Worm (Caenorhabditis elegans) whole organism, L4 larva: ENCODE data around the gene esyt-2.

Experiments
- fkh-10 ChIP-seq: fragments of 150-350 bp; optimal IDR thresholded peaks from 2 replicates; lab custom pipeline; 2014; ENCODE audit warnings: missing biosample characterization, missing genetic modification reagents, missing genetic modification characterization
- nhr-237 ChIP-seq: sonication (generic microtip); optimal IDR thresholded peaks from 2 replicates; lab custom pipeline; 2017; ENCODE audit warnings: missing biosample characterization, missing genetic modification characterization
- unc-39 ChIP-seq: sonication (generic microtip); optimal IDR thresholded peaks from 2 replicates; lab custom pipeline; 2017; ENCODE audit warnings: missing biosample characterization, missing genetic modification characterization

DNA sequence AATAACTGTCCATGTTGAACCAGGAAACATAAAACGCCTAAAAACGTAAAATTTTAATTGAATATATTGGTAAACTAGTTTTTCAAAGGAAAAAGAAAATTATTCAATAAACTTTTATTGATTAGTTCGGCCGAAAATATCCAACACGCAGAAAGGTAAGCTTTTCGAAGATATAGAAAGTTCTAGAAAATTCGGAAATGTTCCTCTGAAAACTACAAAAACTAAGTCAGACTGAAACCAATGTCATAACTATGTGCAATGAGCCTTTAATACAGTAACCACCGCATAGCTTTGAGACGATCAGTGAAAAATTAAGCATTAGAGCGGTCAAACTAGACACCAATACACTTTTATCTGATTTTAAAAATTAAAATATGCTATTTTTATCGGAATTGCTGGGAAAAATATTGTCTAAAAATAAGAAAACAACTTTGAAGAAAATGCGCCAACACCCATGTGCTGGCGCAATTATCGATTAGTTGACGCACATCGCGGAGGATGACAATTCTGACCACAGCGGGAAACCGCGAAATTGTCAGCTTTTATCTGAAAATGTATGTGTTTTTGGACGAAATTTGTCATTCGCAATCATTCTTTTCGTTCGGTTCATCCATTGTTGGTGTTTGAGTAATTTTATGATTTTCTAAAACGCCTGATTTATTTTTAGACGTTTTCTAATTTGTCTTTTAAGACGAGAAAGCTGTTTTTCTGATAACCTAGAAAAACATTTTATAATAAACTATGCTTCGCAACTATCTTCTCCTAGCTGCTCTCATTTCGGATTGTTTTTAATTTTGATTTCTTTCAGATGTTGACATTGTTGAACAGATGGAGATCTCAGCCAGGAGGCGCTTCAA, 32.2 kb downstream of the esyt-2 start, which contains the start of the genes C23G10.7 and rpn-2:
- TF ChIP-seq unc-39 (tag; lab: Kevin White, UChicago) (no peak), fkh-10 (GFP tag; lab: Kevin White, UChicago) (no peak), nhr-237 (tag; lab: Kevin White, UChicago) (no peak)
